Fruit fly (Drosophila melanogaster) whole organism, prepupa: Measurements from ENCODE around the gene Wdr62.

Source experiments
- Blimp-1 ChIP-seq: fragments of 200-800 bp; sonication (Bioruptor generic); optimal IDR thresholded peaks from 3 replicates; lab custom pipeline; 2017; ENCODE audit warnings: missing biosample characterization, missing genetic modification characterization, mild to moderate bottlenecking, moderate library complexity, missing genetic modification reagents
- CG10631 ChIP-seq: fragments of 200-800 bp; sonication (Bioruptor generic); optimal IDR thresholded peaks from 2 replicates; lab custom pipeline; 2016; ENCODE audit warnings: missing biosample characterization, missing genetic modification characterization
- CG10669 ChIP-seq: fragments of 200-800 bp; sonication (Bioruptor generic); optimal IDR thresholded peaks from 3 replicates; lab custom pipeline; 2018; ENCODE audit warnings: missing biosample characterization, mild to moderate bottlenecking, missing genetic modification characterization, moderate library complexity
- CG11294 ChIP-seq: fragments of 200-800 bp; sonication (Bioruptor generic); IDR thresholded peaks from 2 replicates; pipeline ENCODE4 v1.3.6; 2022; ENCODE audit warnings: missing biosample characterization, missing genetic modification characterization
- CG11902 ChIP-seq: fragments of 200-800 bp; sonication (Bioruptor generic); optimal IDR thresholded peaks from 3 replicates; lab custom pipeline; 2016; ENCODE audit warnings: missing biosample characterization, missing genetic modification characterization
- CG1621 ChIP-seq: fragments of 200-800 bp; sonication (Bioruptor generic); optimal IDR thresholded peaks from 3 replicates; lab custom pipeline; 2018; ENCODE audit warnings: missing biosample characterization, mild to moderate bottlenecking, missing genetic modification characterization
- CG16779 ChIP-seq: fragments of 200-800 bp; sonication (Bioruptor generic); optimal IDR thresholded peaks from 3 replicates; lab custom pipeline; 2017; ENCODE audit warnings: missing biosample characterization, mild to moderate bottlenecking, missing genetic modification characterization
- CG3032 ChIP-seq: fragments of 200-800 bp; optimal IDR thresholded peaks from 2 replicates; lab custom pipeline; 2019; ENCODE audit warnings: missing biosample characterization, mild to moderate bottlenecking, missing genetic modification characterization, moderate library complexity
- CG31627 ChIP-seq: fragments of 200-800 bp; sonication (Bioruptor generic); optimal IDR thresholded peaks from 3 replicates; lab custom pipeline; 2016; ENCODE audit warnings: missing biosample characterization, missing genetic modification characterization
- CG32006 ChIP-seq: fragments of 200-800 bp; sonication (Bioruptor generic); optimal IDR thresholded peaks from 3 replicates; lab custom pipeline; 2017; ENCODE audit warnings: missing biosample characterization, mild to moderate bottlenecking, missing genetic modification characterization
- CG34406 ChIP-seq: fragments of 200-800 bp; sonication (Bioruptor generic); optimal IDR thresholded peaks from 3 replicates; lab custom pipeline; 2016; ENCODE audit warnings: missing biosample characterization, missing genetic modification characterization
- CG3919 ChIP-seq: fragments of 200-800 bp; sonication (Bioruptor generic); optimal IDR thresholded peaks from 3 replicates; lab custom pipeline; 2016; ENCODE audit warnings: missing biosample characterization, missing genetic modification characterization
- CG6163 ChIP-seq: fragments of 200-800 bp; sonication (Bioruptor generic); IDR thresholded peaks from 3 replicates; pipeline ENCODE4 v1.3.6; 2022; ENCODE audit warnings: missing biosample characterization, missing genetic modification characterization
- CG6276 ChIP-seq: fragments of 200-800 bp; sonication (Bioruptor generic); optimal IDR thresholded peaks from 2 replicates; lab custom pipeline; 2017; ENCODE audit warnings: missing biosample characterization, mild to moderate bottlenecking, missing genetic modification characterization
- CG6808 ChIP-seq: fragments of 200-800 bp; sonication (Bioruptor generic); optimal IDR thresholded peaks from 3 replicates; lab custom pipeline; 2017; ENCODE audit warnings: missing biosample characterization, missing genetic modification characterization, mild to moderate bottlenecking, moderate library complexity, missing genetic modification reagents
- CG6854 ChIP-seq: fragments of 200-800 bp; sonication (Bioruptor generic); optimal IDR thresholded peaks from 2 replicates; lab custom pipeline; 2017; ENCODE audit warnings: missing biosample characterization, mild to moderate bottlenecking, missing genetic modification characterization
- CG7368 ChIP-seq: fragments of 200-800 bp; sonication (Bioruptor generic); optimal IDR thresholded peaks from 3 replicates; lab custom pipeline; 2016; ENCODE audit warnings: missing biosample characterization, missing genetic modification characterization
- CG8119 ChIP-seq: fragments of 200-800 bp; sonication (Bioruptor generic); IDR thresholded peaks from 3 replicates; pipeline ENCODE4 v1.3.6; 2022; ENCODE audit warnings: missing biosample characterization, missing genetic modification characterization
- CG8319 ChIP-seq: fragments of 200-800 bp; sonication (Bioruptor generic); optimal IDR thresholded peaks from 3 replicates; lab custom pipeline; 2016; ENCODE audit warnings: missing biosample characterization, missing genetic modification characterization
- CG8632 ChIP-seq: fragments of 200-800 bp; sonication (Bioruptor generic); optimal IDR thresholded peaks from 3 replicates; lab custom pipeline; 2016; ENCODE audit warnings: missing biosample characterization, missing genetic modification characterization
- CG9139 ChIP-seq: fragments of 200-800 bp; sonication (Bioruptor generic); optimal IDR thresholded peaks from 3 replicates; lab custom pipeline; 2017; ENCODE audit warnings: missing biosample characterization, mild to moderate bottlenecking, missing genetic modification characterization
- Eip75B ChIP-seq: fragments of 200-800 bp; sonication (Bioruptor generic); optimal IDR thresholded peaks from 3 replicates; lab custom pipeline; 2016; ENCODE audit warnings: missing biosample characterization, missing genetic modification characterization
- Eip78C ChIP-seq: fragments of 200-800 bp; sonication (Bioruptor generic); peaks from one replicate; lab custom pipeline; 2016; ENCODE audit warnings: missing biosample characterization, missing genetic modification characterization
- Ets21C ChIP-seq: fragments of 200-800 bp; sonication (Bioruptor generic); optimal IDR thresholded peaks from 3 replicates; lab custom pipeline; 2016; ENCODE audit warnings: missing biosample characterization, missing genetic modification characterization
- Ets96B ChIP-seq: fragments of 200-800 bp; optimal IDR thresholded peaks from 2 replicates; lab custom pipeline; 2019; ENCODE audit warnings: missing biosample characterization, mild to moderate bottlenecking, missing genetic modification characterization, moderate library complexity
- Gug ChIP-seq: fragments of 200-800 bp; sonication (Bioruptor generic); IDR thresholded peaks from 2 replicates; pipeline ENCODE4 v1.3.6; 2022; ENCODE audit warnings: missing biosample characterization, missing genetic modification characterization
- Hr38 ChIP-seq: sonication (Bioruptor generic); optimal IDR thresholded peaks from 2 replicates; lab custom pipeline; 2016; ENCODE audit warnings: missing biosample characterization, missing genetic modification characterization
- Hr39 ChIP-seq: fragments of 200-800 bp; sonication (Bioruptor generic); optimal IDR thresholded peaks from 2 replicates; lab custom pipeline; 2016; ENCODE audit warnings: missing biosample characterization, missing genetic modification characterization
- Met ChIP-seq: fragments of 200-800 bp; sonication (Bioruptor generic); optimal IDR thresholded peaks from 3 replicates; lab custom pipeline; 2016; ENCODE audit warnings: missing biosample characterization, missing genetic modification characterization
- OdsH ChIP-seq: fragments of 200-800 bp; sonication (Bioruptor generic); optimal IDR thresholded peaks from 3 replicates; lab custom pipeline; 2016; ENCODE audit warnings: missing biosample characterization, missing genetic modification characterization
- Sox102F ChIP-seq: fragments of 200-800 bp; sonication (Bioruptor generic); optimal IDR thresholded peaks from 2 replicates; lab custom pipeline; 2016; ENCODE audit warnings: missing biosample characterization, mild to moderate bottlenecking, missing genetic modification characterization
- Sox14 ChIP-seq: fragments of 200-800 bp; sonication (Bioruptor generic); optimal IDR thresholded peaks from 3 replicates; lab custom pipeline; 2016; ENCODE audit warnings: missing biosample characterization, missing genetic modification characterization
- Sox15 ChIP-seq: fragments of 200-800 bp; sonication (Bioruptor generic); optimal IDR thresholded peaks from 3 replicates; lab custom pipeline; 2016; ENCODE audit warnings: missing biosample characterization, missing genetic modification characterization
- achi ChIP-seq: fragments of 200-800 bp; sonication (Bioruptor generic); optimal IDR thresholded peaks from 3 replicates; lab custom pipeline; 2016; ENCODE audit warnings: missing biosample characterization, missing genetic modification characterization
- cyc ChIP-seq: fragments of 200-800 bp; sonication (Bioruptor generic); optimal IDR thresholded peaks from 3 replicates; lab custom pipeline; 2016; ENCODE audit warnings: missing biosample characterization, missing genetic modification characterization
- dac ChIP-seq: fragments of 200-800 bp; sonication (Bioruptor generic); optimal IDR thresholded peaks from 2 replicates; lab custom pipeline; 2017; ENCODE audit warnings: missing biosample characterization, mild to moderate bottlenecking, missing genetic modification characterization
- dsx ChIP-seq: fragments of 200-800 bp; optimal IDR thresholded peaks from 3 replicates; lab custom pipeline; 2019; ENCODE audit warnings: missing biosample characterization, mild to moderate bottlenecking, missing genetic modification characterization, moderate library complexity; ENCODE audit not compliant: poor library complexity, severe bottlenecking
- fd59A ChIP-seq: fragments of 200-800 bp; sonication (Bioruptor generic); optimal IDR thresholded peaks from 2 replicates; lab custom pipeline; 2017; ENCODE audit warnings: missing biosample characterization, mild to moderate bottlenecking, missing genetic modification characterization, missing genetic modification reagents
- fd85E ChIP-seq: fragments of 200-800 bp; sonication (Bioruptor generic); optimal IDR thresholded peaks from 3 replicates; lab custom pipeline; 2016; ENCODE audit warnings: missing biosample characterization, missing genetic modification characterization
- fkh ChIP-seq: fragments of 200-800 bp; sonication (Bioruptor generic); optimal IDR thresholded peaks from 3 replicates; lab custom pipeline; 2017; ENCODE audit warnings: missing biosample characterization, mild to moderate bottlenecking, missing genetic modification characterization, moderate library complexity
- pdm3 ChIP-seq: fragments of 200-800 bp; sonication (Bioruptor generic); optimal IDR thresholded peaks from 3 replicates; lab custom pipeline; 2016; ENCODE audit warnings: missing biosample characterization, missing genetic modification characterization
- salr ChIP-seq, 2 experiments: fragments of 200-800 bp; sonication (Bioruptor generic); optimal IDR thresholded peaks; 3 replicates each; lab custom pipeline; 2016 to 2018; ENCODE audit warnings: missing biosample characterization in 2 of 2, missing genetic modification characterization in 2 of 2, mild to moderate bottlenecking in 1 of 2
- spab ChIP-seq: fragments of 200-800 bp; sonication (Bioruptor generic); optimal IDR thresholded peaks from 2 replicates; lab custom pipeline; 2017; ENCODE audit warnings: missing biosample characterization, mild to moderate bottlenecking, missing genetic modification characterization, missing genetic modification reagents
- ss ChIP-seq, 2 experiments: fragments of 200-800 bp; sonication (Bioruptor generic); optimal IDR thresholded peaks; 2 replicates in 1 of 2; 3 replicates in 1 of 2; lab custom pipeline; 2017 to 2018; ENCODE audit warnings: mild to moderate bottlenecking in 2 of 2, missing biosample characterization in 2 of 2, missing genetic modification characterization in 2 of 2, moderate library complexity in 1 of 2
- svp ChIP-seq: fragments of 200-800 bp; sonication (Bioruptor generic); peaks from one replicate; lab custom pipeline; 2016; ENCODE audit warnings: missing biosample characterization, missing genetic modification characterization
- topi ChIP-seq: fragments of 200-800 bp; sonication (Bioruptor generic); optimal IDR thresholded peaks from 3 replicates; lab custom pipeline; 2016; ENCODE audit warnings: missing biosample characterization, missing genetic modification characterization
- vri ChIP-seq: fragments of 200-800 bp; sonication (Bioruptor generic); optimal IDR thresholded peaks from 3 replicates; lab custom pipeline; 2016; ENCODE audit warnings: missing biosample characterization, mild to moderate bottlenecking, missing genetic modification characterization

Gene Wdr62

DNA sequence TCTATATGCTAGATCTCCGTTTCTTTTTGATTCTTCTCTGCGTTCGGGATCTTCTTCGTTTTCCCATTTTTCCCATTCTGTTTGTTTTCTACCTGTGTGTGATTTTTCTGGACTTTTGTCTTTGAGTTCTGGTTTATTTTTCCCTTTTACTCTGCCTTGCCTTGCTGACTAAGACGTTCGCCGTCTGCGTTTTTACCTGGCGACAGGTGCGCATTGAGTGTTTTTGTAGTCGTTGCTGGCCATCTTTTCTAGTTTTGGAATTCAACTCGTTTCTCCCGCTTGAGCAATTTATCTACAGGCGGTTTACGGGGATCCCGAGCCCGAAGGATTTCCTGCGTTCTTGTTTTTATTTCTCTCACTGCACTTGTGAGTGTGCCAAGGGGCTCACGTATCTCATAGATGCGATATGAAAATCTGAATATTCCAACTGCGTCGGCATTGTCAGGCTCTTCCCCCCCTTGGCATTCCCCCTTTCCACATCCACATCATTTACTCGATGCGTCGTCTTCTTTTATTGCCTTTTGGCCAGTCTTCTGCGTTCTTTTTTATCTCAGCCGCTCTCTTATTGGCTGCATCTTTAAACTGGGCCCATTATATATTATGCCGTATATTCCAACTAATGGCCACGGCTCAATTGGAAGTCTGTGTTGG is 2.2 kb downstream of the Wdr62 start:
- TF ChIP-seq Ets96B (tag; lab: Kevin White, UChicago) (peak; percentile 36), CG6854 (GFP tag; lab: Kevin White, UChicago) (no peak), CG8119 (no peak), achi (no peak), spab (GFP tag; lab: Kevin White, UChicago) (peak; percentile 51), Sox15 (GFP tag; lab: Kevin White, UChicago) (no peak), dsx (GFP tag; lab: Kevin White, UChicago) (peak; percentile 42), salr (GFP tag; optimal IDR thresholded peaks at IDR 0.05; lab: Kevin White, UChicago) (peak in 1 of 2 experiments; percentile 1), CG6163 (GFP tag; lab: Robert Waterston, UW) (peak; percentile 44; the same call in 2 of the 3 replicates), fd59A (GFP tag; lab: Kevin White, UChicago) (peak; percentile 21), CG3032 (tag; lab: Kevin White, UChicago) (peak; percentile 50), dac (GFP tag; lab: Kevin White, UChicago) (no peak), CG3919 (GFP tag; lab: Kevin White, UChicago) (no peak), CG11902 (GFP tag; lab: Kevin White, UChicago) (no peak), CG9139 (GFP tag; lab: Kevin White, UChicago) (peak; percentile 21), CG1621 (tag; lab: Kevin White, UChicago) (peak; percentile 61), Eip78C (peak; percentile 24), ss (GFP tag; optimal IDR thresholded peaks at IDR 0.05; lab: Kevin White, UChicago) (peak; percentile 57 to 58), CG10669 (peak; percentile 11), CG6808 (GFP tag; lab: Kevin White, UChicago) (peak; percentile 49), CG11294 (GFP tag; lab: Robert Waterston, UW) (no peak)

DNA sequence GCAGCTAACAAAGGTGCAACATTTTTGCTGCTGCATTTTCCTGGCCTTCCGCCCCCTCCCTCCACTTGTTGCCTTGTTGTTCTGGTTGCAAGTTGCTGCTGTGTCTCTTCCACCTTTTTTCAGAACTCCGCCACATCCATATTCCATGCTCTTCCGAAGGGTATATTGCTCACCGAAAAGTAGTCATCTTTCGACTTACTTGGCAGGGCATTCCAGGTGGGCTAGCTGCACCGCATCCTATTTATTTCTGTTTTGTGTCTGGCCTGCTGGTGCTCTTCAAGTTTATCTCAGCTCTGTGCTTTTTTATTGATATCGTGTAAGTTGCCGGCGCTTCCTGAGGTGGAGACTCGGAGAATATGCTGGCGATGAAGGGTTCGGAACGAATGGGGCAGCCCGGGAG is 3.3 kb downstream of the Wdr62 start:
- no peak for TF ChIP-seq CG6276 (GFP tag; lab: Kevin White, UChicago)
- TF ChIP-seq Eip78C: peak; percentile 85
- TF ChIP-seq cyc: peak; percentile 53
- no peak for TF ChIP-seq Sox15 (GFP tag; lab: Kevin White, UChicago)
- peak; percentile 51 for TF ChIP-seq CG31627 (GFP tag; lab: Kevin White, UChicago)
- no peak for TF ChIP-seq CG32006 (GFP tag; lab: Kevin White, UChicago)
- TF ChIP-seq topi (GFP tag; lab: Kevin White, UChicago): peak; percentile 48
- no peak for TF ChIP-seq fd85E (GFP tag; lab: Kevin White, UChicago)
- TF ChIP-seq CG8319: no peak
- no peak for TF ChIP-seq CG34406 (GFP tag; lab: Kevin White, UChicago)
- no peak for TF ChIP-seq Hr38 (GFP tag; lab: Kevin White, UChicago)
- TF ChIP-seq Sox102F: peak; percentile 66
- TF ChIP-seq CG10631 (GFP tag; lab: Kevin White, UChicago): peak; percentile 62
- peak; percentile 41 for TF ChIP-seq OdsH (GFP tag; lab: Kevin White, UChicago)
- peak; percentile 58 for TF ChIP-seq pdm3 (GFP tag; lab: Kevin White, UChicago)
- peak; percentile 36 for TF ChIP-seq Ets21C
- no peak for TF ChIP-seq Blimp-1
- TF ChIP-seq CG7368: peak; percentile 57
- TF ChIP-seq CG11902 (GFP tag; lab: Kevin White, UChicago): no peak
- TF ChIP-seq Gug: no peak
- peak; percentile 32 for TF ChIP-seq CG6808 (GFP tag; lab: Kevin White, UChicago)
- no peak for TF ChIP-seq vri
- peak; percentile 67 for TF ChIP-seq Sox14 (GFP tag; lab: Kevin White, UChicago)
- peak; percentile 32 for TF ChIP-seq spab (GFP tag; lab: Kevin White, UChicago)
- peak; percentile 46 for TF ChIP-seq ss (GFP tag; optimal IDR thresholded peaks at IDR 0.05; lab: Kevin White, UChicago)
- peak; percentile 26 for TF ChIP-seq CG9139 (GFP tag; lab: Kevin White, UChicago)
- TF ChIP-seq CG1621 (tag; lab: Kevin White, UChicago): peak; percentile 70
- peak; percentile 47 for TF ChIP-seq Met
- TF ChIP-seq fkh (GFP tag; lab: Kevin White, UChicago): no peak
- peak; percentile 74 for TF ChIP-seq svp (GFP tag; lab: Kevin White, UChicago)
- peak; percentile 5 for TF ChIP-seq CG8632 (GFP tag; lab: Kevin White, UChicago)
- TF ChIP-seq Hr39 (GFP tag; lab: Kevin White, UChicago): peak; percentile 36
- TF ChIP-seq Eip75B (GFP tag; lab: Kevin White, UChicago): peak; percentile 64
- TF ChIP-seq CG3032 (tag; lab: Kevin White, UChicago): peak; percentile 27
- TF ChIP-seq CG16779 (tag; lab: Kevin White, UChicago): no peak
- TF ChIP-seq salr (GFP tag; optimal IDR thresholded peaks at IDR 0.05; lab: Kevin White, UChicago): peak in 1 of 2 experiments; percentile 35
- peak; percentile 53 for TF ChIP-seq Ets96B (tag; lab: Kevin White, UChicago)
- no peak for TF ChIP-seq CG11294 (GFP tag; lab: Robert Waterston, UW)
- TF ChIP-seq CG3919 (GFP tag; lab: Kevin White, UChicago): peak; percentile 69
